Fruit fly (Drosophila melanogaster) S2 (cell line): ENCODE measurements around the gene und.

Source experiments
- CG8478 ChIP-seq: fragments of >200 bp; optimal IDR thresholded peaks from 2 replicates; lab custom pipeline; 2018
- CTCF ChIP-seq, 2 experiments: fragments of >200 bp; optimal IDR thresholded peaks; 2 replicates each; lab custom pipeline; 2018

Gene und

dm6 chr2L:9792945-9793344 is 29.8 kb downstream of the und start, which contains the start of gene CG13123:
Gene CG13123, minus strand, starts transcription at chr2L:9793107.
- no peak for TF ChIP-seq CG8478 (lab: Kevin White, UChicago)
- TF ChIP-seq CTCF (optimal IDR thresholded peaks at IDR 0.05; lab: Kevin White, UChicago): no peak
